Worm (Caenorhabditis elegans): ENCODE results near the gene Y37E11AM.2.

- TF ChIP-seq ztf-23 (GFP tag; IDR thresholded peaks at IDR 0.05) = no peak
- no peak for TF ChIP-seq T22C8.4 (GFP tag; IDR thresholded peaks at IDR 0.05)
- TF ChIP-seq flt-1 (GFP tag; IDR thresholded peaks at IDR 0.05) = no peak
- TF ChIP-seq ref-1 (GFP tag; conservative IDR thresholded peaks at IDR 0.05) = no peak
- TF ChIP-seq klf-2 (GFP tag; conservative IDR thresholded peaks at IDR 0.05) = no peak
- TF ChIP-seq cog-1 (tag; optimal IDR thresholded peaks at IDR 0.05) = no peak
- TF ChIP-seq tab-1 (GFP tag; IDR thresholded peaks at IDR 0.05) = no peak
- no peak for TF ChIP-seq med-1 (GFP tag; optimal IDR thresholded peaks at IDR 0.05; ENCODE audit: insufficient read depth)
Observed at ce11 chrIV:3743748-3744147, 18.5 kb upstream of the Y37E11AM.2 start, which contains the start of gene siah-1.
